Worm (Caenorhabditis elegans) whole organism, L2 larva: Measurements from ENCODE around the gene F56A8.8.
A peak's percentile ranks its signal among the peaks of the same experiment; 100 is the strongest.

Experiments used
- C34F6.9 ChIP-seq: fragments of 150-350 bp; optimal IDR thresholded peaks from 2 replicates; lab custom pipeline; 2014; ENCODE audit warnings: missing biosample characterization, missing genetic modification characterization
- F13H6.1 ChIP-seq: sonication (generic microtip); optimal IDR thresholded peaks from 2 replicates; lab custom pipeline; 2016; ENCODE audit warnings: missing genetic modification characterization, missing compliant biosample characterization
- R02D3.7 ChIP-seq: fragments of 150-350 bp; optimal IDR thresholded peaks from 2 replicates; lab custom pipeline; 2014; ENCODE audit warnings: missing biosample characterization, missing genetic modification characterization
- Y55F3AM.14 ChIP-seq: fragments of 200-800 bp; sonication (Bioruptor generic); optimal IDR thresholded peaks from 2 replicates; lab custom pipeline; 2018; ENCODE audit warnings: mild to moderate bottlenecking, missing genetic modification characterization, missing compliant biosample characterization
- ZK546.5 ChIP-seq: sonication (generic microtip); optimal IDR thresholded peaks from 2 replicates; lab custom pipeline; 2017; ENCODE audit warnings: missing biosample characterization, missing genetic modification characterization
- aly-2 ChIP-seq: fragments of 150-350 bp; optimal IDR thresholded peaks from 2 replicates; lab custom pipeline; 2014; ENCODE audit warnings: missing biosample characterization, missing genetic modification characterization
- ama-1 ChIP-seq: fragments of 150-350 bp; optimal IDR thresholded peaks from 2 replicates; lab custom pipeline; 2018; ENCODE audit warnings: inconsistent platforms
- blmp-1 ChIP-seq: sonication (generic microtip); optimal IDR thresholded peaks from 2 replicates; lab custom pipeline; 2017; ENCODE audit warnings: missing genetic modification characterization, mild to moderate bottlenecking, missing compliant biosample characterization, antibody characterized with exemption, moderate library complexity; ENCODE audit not compliant: insufficient read depth
- crh-2 ChIP-seq: sonication (generic microtip); optimal IDR thresholded peaks from 2 replicates; lab custom pipeline; 2017; ENCODE audit warnings: missing biosample characterization, missing genetic modification characterization
- dmd-4 ChIP-seq: sonication (generic microtip); optimal IDR thresholded peaks from 2 replicates; lab custom pipeline; 2017; ENCODE audit warnings: missing biosample characterization, missing genetic modification characterization
- egl-27 ChIP-seq: sonication (generic microtip); optimal IDR thresholded peaks from 3 replicates; lab custom pipeline; 2017; ENCODE audit warnings: missing biosample characterization, missing genetic modification reagents, missing genetic modification characterization
- elt-3 ChIP-seq: sonication (generic microtip); optimal IDR thresholded peaks from 2 replicates; lab custom pipeline; 2017; ENCODE audit warnings: missing biosample characterization, missing genetic modification characterization
- fos-1 ChIP-seq: fragments of 150-350 bp; optimal IDR thresholded peaks from 2 replicates; lab custom pipeline; 2014; ENCODE audit warnings: missing biosample characterization, missing genetic modification characterization
- gmeb-1 ChIP-seq: fragments of 150-350 bp; optimal IDR thresholded peaks from 2 replicates; lab custom pipeline; 2014; ENCODE audit warnings: missing biosample characterization, missing genetic modification characterization
- lin-11 ChIP-seq: fragments of 150-350 bp; sonication (generic microtip); optimal IDR thresholded peaks from 2 replicates; lab custom pipeline; 2014; ENCODE audit warnings: missing biosample characterization, missing genetic modification characterization, inconsistent platforms, mixed read lengths
- lin-13 ChIP-seq: fragments of 150-350 bp; optimal IDR thresholded peaks from 2 replicates; lab custom pipeline; 2014; ENCODE audit warnings: missing biosample characterization, missing genetic modification reagents, missing genetic modification characterization
- lin-39 ChIP-seq: fragments of 150-350 bp; optimal IDR thresholded peaks from 2 replicates; lab custom pipeline; 2014; ENCODE audit warnings: missing biosample characterization, missing genetic modification reagents, missing genetic modification characterization
- lsy-2 ChIP-seq, 2 experiments: fragments of 150-350 bp in 1 of 2; sonication (generic microtip) in 1 of 2; optimal IDR thresholded peaks; 2 replicates each; lab custom pipeline; 2014 to 2017; ENCODE audit warnings: missing biosample characterization in 2 of 2, missing genetic modification characterization in 2 of 2
- mab-5 ChIP-seq: fragments of 150-350 bp; optimal IDR thresholded peaks from 2 replicates; lab custom pipeline; 2014; ENCODE audit warnings: missing biosample characterization, missing genetic modification characterization
- mdl-1 ChIP-seq, 2 experiments: fragments of 150-350 bp in 1 of 2; sonication (generic microtip) in 1 of 2; optimal IDR thresholded peaks; 2 replicates each; lab custom pipeline; 2017; ENCODE audit warnings: missing biosample characterization in 2 of 2, missing genetic modification characterization in 2 of 2
- nhr-10 ChIP-seq: sonication (generic microtip); optimal IDR thresholded peaks from 2 replicates; lab custom pipeline; 2017; ENCODE audit warnings: missing biosample characterization, missing genetic modification characterization
- nhr-11 ChIP-seq: fragments of 150-350 bp; optimal IDR thresholded peaks from 2 replicates; lab custom pipeline; 2014; ENCODE audit warnings: missing biosample characterization, missing genetic modification characterization
- nhr-12 ChIP-seq: fragments of 150-350 bp; optimal IDR thresholded peaks from 2 replicates; lab custom pipeline; 2014; ENCODE audit warnings: missing biosample characterization, missing genetic modification characterization
- nhr-129 ChIP-seq: fragments of 150-350 bp; optimal IDR thresholded peaks from 2 replicates; lab custom pipeline; 2014; ENCODE audit warnings: missing biosample characterization, missing genetic modification characterization
- nhr-21 ChIP-seq: fragments of 150-350 bp; optimal IDR thresholded peaks from 2 replicates; lab custom pipeline; 2014; ENCODE audit warnings: missing biosample characterization, missing genetic modification characterization
- nhr-25 ChIP-seq: fragments of 150-350 bp; sonication (generic microtip); optimal IDR thresholded peaks from 3 replicates; lab custom pipeline; 2014; ENCODE audit warnings: missing biosample characterization, missing genetic modification characterization
- nhr-6 ChIP-seq: fragments of 150-350 bp; optimal IDR thresholded peaks from 2 replicates; lab custom pipeline; 2014; ENCODE audit warnings: missing biosample characterization, missing genetic modification characterization
- nhr-77 ChIP-seq: fragments of 150-350 bp; optimal IDR thresholded peaks from 2 replicates; lab custom pipeline; 2014; ENCODE audit warnings: missing biosample characterization, missing genetic modification characterization
- sem-4 ChIP-seq: fragments of 150-350 bp; optimal IDR thresholded peaks from 2 replicates; lab custom pipeline; 2014; ENCODE audit warnings: missing biosample characterization, missing genetic modification reagents, missing genetic modification characterization
- skn-1 ChIP-seq: sonication (generic microtip); optimal IDR thresholded peaks from 2 replicates; lab custom pipeline; 2017; ENCODE audit warnings: missing biosample characterization, missing genetic modification characterization
- sma-3 ChIP-seq: sonication (generic microtip); optimal IDR thresholded peaks from 2 replicates; lab custom pipeline; 2016; ENCODE audit warnings: missing genetic modification reagents, missing genetic modification characterization, missing compliant biosample characterization
- sma-9 ChIP-seq, 2 experiments: fragments of 150-350 bp in 1 of 2; sonication (generic microtip) in 1 of 2; optimal IDR thresholded peaks; 2 replicates each; lab custom pipeline; 2014 to 2016; ENCODE audit warnings: missing genetic modification characterization in 2 of 2, mild to moderate bottlenecking in 1 of 2, missing biosample characterization in 1 of 2, missing compliant biosample characterization in 1 of 2, missing genetic modification reagents in 1 of 2, moderate library complexity in 1 of 2
- snpc-4 ChIP-seq: fragments of 150-350 bp; optimal IDR thresholded peaks from 2 replicates; lab custom pipeline; 2014; ENCODE audit warnings: missing biosample characterization, missing genetic modification characterization
- unc-39 ChIP-seq: fragments of 150-350 bp; optimal IDR thresholded peaks from 2 replicates; lab custom pipeline; 2014; ENCODE audit warnings: missing biosample characterization, missing genetic modification characterization
- unc-55 ChIP-seq: fragments of 150-350 bp; sonication (generic microtip); optimal IDR thresholded peaks from 3 replicates; lab custom pipeline; 2014; ENCODE audit warnings: missing biosample characterization, missing genetic modification reagents, missing genetic modification characterization
- unc-62 ChIP-seq: fragments of 150-350 bp; optimal IDR thresholded peaks from 2 replicates; lab custom pipeline; 2014; ENCODE audit warnings: missing biosample characterization, missing genetic modification reagents, missing genetic modification characterization
- zag-1 ChIP-seq: fragments of 150-350 bp; optimal IDR thresholded peaks from 2 replicates; lab custom pipeline; 2014; ENCODE audit warnings: missing biosample characterization, missing genetic modification characterization
- ztf-1 ChIP-seq: fragments of 200-800 bp; sonication (Bioruptor generic); conservative IDR thresholded peaks from 2 replicates; pipeline ENCODE4 v1.3.6; 2022; ENCODE audit warnings: missing genetic modification characterization, missing compliant biosample characterization
- ztf-11 ChIP-seq: sonication (generic microtip); optimal IDR thresholded peaks from 2 replicates; lab custom pipeline; 2017; ENCODE audit warnings: missing biosample characterization, missing genetic modification characterization
- ztf-4 ChIP-seq: fragments of 150-350 bp; optimal IDR thresholded peaks from 2 replicates; lab custom pipeline; 2014; ENCODE audit warnings: missing biosample characterization, missing genetic modification characterization

Gene F56A8.8

DNA sequence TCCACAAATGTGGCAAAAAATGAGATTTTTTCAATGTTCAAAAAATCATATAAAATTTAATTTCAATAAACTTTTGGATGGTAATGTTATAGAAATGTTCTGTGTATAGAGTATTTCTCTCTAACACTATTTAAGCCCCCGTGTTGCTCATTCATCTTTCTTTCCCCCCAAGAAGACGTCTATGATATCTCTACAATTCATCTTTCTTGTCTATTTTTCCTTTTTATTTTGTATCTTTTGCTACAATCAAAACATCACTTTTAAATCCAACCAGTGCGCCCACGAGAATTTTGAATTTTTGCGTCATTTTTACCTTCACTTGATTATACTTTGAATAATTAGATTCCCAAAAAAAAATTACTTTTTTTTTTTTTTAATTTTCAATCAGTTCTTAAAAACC lies 12.7 kb upstream of the F56A8.8 start:
- TF ChIP-seq mab-5 (tag; lab: Kevin White, UChicago) (peak; percentile 19), lin-11 (tag; lab: Kevin White, UChicago) (no peak), unc-55 (GFP tag; lab: Kevin White, UChicago) (peak; percentile 69), sma-9 (GFP tag; optimal IDR thresholded peaks at IDR 0.05; lab: Kevin White, UChicago) (peak; percentile 12), sma-9 (tag; optimal IDR thresholded peaks at IDR 0.05; lab: Kevin White, UChicago) (no peak), crh-2 (tag; lab: Kevin White, UChicago) (no peak)

DNA sequence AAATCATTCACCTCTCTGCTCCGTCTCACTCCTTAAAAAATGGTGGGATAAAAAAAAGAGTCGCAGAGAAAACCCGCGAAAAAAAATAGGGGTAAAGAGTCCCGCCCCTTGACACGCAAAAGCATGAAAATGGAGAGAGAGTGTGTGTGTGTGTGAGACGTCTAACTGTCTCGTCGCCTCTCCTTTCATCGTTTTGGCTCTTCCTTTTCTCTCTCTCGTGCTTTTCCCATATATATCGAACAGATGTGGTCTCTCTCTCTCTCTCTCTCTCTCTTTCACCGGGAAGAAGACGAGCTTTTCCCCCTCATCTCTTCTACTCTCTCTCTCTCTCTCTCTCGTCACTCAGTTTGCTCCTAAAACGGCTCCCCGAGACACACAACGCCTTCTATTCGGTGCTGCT lies 9.7 kb upstream of the F56A8.8 start:
- peak; percentile 63 to 67 for TF ChIP-seq mdl-1 (tag; optimal IDR thresholded peaks at IDR 0.05; lab: Kevin White, UChicago)
- TF ChIP-seq snpc-4 (tag; lab: Kevin White, UChicago), result peak; percentile 35
- TF ChIP-seq unc-62 (GFP tag; lab: Kevin White, UChicago), result no peak
- peak; percentile 4 to 76 for TF ChIP-seq lsy-2 (tag; optimal IDR thresholded peaks at IDR 0.05; lab: Kevin White, UChicago)
- TF ChIP-seq crh-2 (tag; lab: Kevin White, UChicago), result peak; percentile 83
- TF ChIP-seq elt-3, result no peak
- TF ChIP-seq sem-4 (tag; lab: Kevin White, UChicago), result peak; percentile 74
- peak; percentile 2 for TF ChIP-seq ZK546.5 (tag; lab: Kevin White, UChicago)
- TF ChIP-seq ztf-11 (tag; lab: Kevin White, UChicago), result no peak
- no peak for TF ChIP-seq nhr-10 (tag; lab: Kevin White, UChicago)
- TF ChIP-seq egl-27, result peak; percentile 47
- TF ChIP-seq R02D3.7 (tag; lab: Kevin White, UChicago), result no peak
- no peak for TF ChIP-seq sma-3 (GFP tag; lab: Kevin White, UChicago)
- no peak for TF ChIP-seq nhr-25 (tag; lab: Kevin White, UChicago)
- peak; percentile 74 for TF ChIP-seq Y55F3AM.14 (GFP tag; lab: Kevin White, UChicago)
- TF ChIP-seq ztf-4, result peak; percentile 17
- TF ChIP-seq gmeb-1 (tag; lab: Kevin White, UChicago), result no peak
- peak; percentile 58 for TF ChIP-seq mab-5 (tag; lab: Kevin White, UChicago)
- no peak for TF ChIP-seq blmp-1 (tag; lab: Kevin White, UChicago)
- no peak for TF ChIP-seq lin-39 (tag; lab: Kevin White, UChicago)
- peak; percentile 9 for TF ChIP-seq nhr-21 (tag; lab: Kevin White, UChicago)
- TF ChIP-seq lin-11 (tag; lab: Kevin White, UChicago), result peak; percentile 2
- TF ChIP-seq ztf-1 (GFP tag; lab: Robert Waterston, UW), result 0 out of 2 replicates have a peak, but pooled peaks have one; percentile 74
- TF ChIP-seq unc-39 (tag; lab: Kevin White, UChicago), result no peak
- peak; percentile 84 for TF ChIP-seq nhr-129
- TF ChIP-seq lin-13 (GFP tag; lab: Kevin White, UChicago), result peak; percentile 42
- TF ChIP-seq C34F6.9 (tag; lab: Kevin White, UChicago), result peak; percentile 89
- peak; percentile 86 for TF ChIP-seq zag-1 (tag; lab: Kevin White, UChicago)
- TF ChIP-seq dmd-4 (tag; lab: Kevin White, UChicago), result no peak
- TF ChIP-seq skn-1 (tag; lab: Kevin White, UChicago), result peak; percentile 38
- TF ChIP-seq nhr-11 (tag; lab: Kevin White, UChicago), result no peak
- peak; percentile 69 for TF ChIP-seq fos-1 (tag; lab: Kevin White, UChicago)
- TF ChIP-seq F13H6.1 (tag; lab: Kevin White, UChicago), result peak; percentile 88
- peak; percentile 88 for TF ChIP-seq unc-55 (GFP tag; lab: Kevin White, UChicago)
- peak; percentile 85 for TF ChIP-seq sma-9 (GFP tag; optimal IDR thresholded peaks at IDR 0.05; lab: Kevin White, UChicago)
- no peak for TF ChIP-seq sma-9 (tag; optimal IDR thresholded peaks at IDR 0.05; lab: Kevin White, UChicago)
- no peak for TF ChIP-seq ama-1 (lab: Kevin White, UChicago)
- no peak for TF ChIP-seq nhr-77 (tag; lab: Kevin White, UChicago)
- no peak for TF ChIP-seq aly-2
- peak; percentile 53 for TF ChIP-seq nhr-6
- TF ChIP-seq nhr-12, result no peak

DNA sequence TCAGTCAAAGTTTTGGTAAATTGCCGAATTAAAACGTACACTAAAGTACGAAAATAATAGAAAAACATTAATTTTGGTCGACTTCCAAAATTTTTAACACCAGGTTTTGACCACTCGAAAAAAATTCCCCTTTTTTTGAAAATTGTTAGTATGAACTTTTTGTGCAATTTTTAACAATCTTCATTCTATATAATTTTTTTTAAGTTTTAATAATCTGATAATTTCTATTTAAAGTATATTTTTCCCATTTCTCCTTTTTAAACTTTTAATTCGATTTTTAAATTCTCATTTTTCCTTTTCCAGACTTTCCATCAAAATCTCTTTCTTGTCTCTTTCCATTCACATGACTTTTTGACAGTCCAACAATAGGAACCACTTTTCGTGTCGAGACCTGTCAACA lies 8.6 kb upstream of the F56A8.8 start, which contains the start of gene unc-64:
TSS of gene unc-64 (plus strand) at position 301 of the 400 bp plus-strand sequence.
- TF ChIP-seq mdl-1 (tag; optimal IDR thresholded peaks at IDR 0.05; lab: Kevin White, UChicago), result no peak
